Worm (Caenorhabditis elegans) whole organism, L1 larva: ENCODE results near the gene R09H3.2.

Experiments
- elt-3 ChIP-seq, 6 experiments: fragments of 150-350 bp in 1 of 6; sonication (generic microtip); optimal IDR thresholded peaks; 2 replicates each; lab custom pipeline; 2017 to 2018; ENCODE audit warnings: missing biosample characterization in 6 of 6, missing genetic modification characterization in 6 of 6, inconsistent platforms in 1 of 6
- jun-1 ChIP-seq: fragments of 150-350 bp; optimal IDR thresholded peaks from 2 replicates; lab custom pipeline; 2014; ENCODE audit warnings: missing biosample characterization, missing genetic modification reagents, missing genetic modification characterization
- mdl-1 ChIP-seq, 2 experiments: fragments of 150-350 bp; optimal IDR thresholded peaks; 2 replicates each; lab custom pipeline; 2014 to 2017; ENCODE audit warnings: missing biosample characterization in 2 of 2, missing genetic modification characterization in 2 of 2, inconsistent platforms in 1 of 2
- nhr-12 ChIP-seq: sonication (generic microtip); optimal IDR thresholded peaks from 2 replicates; lab custom pipeline; 2017; ENCODE audit warnings: missing biosample characterization, missing genetic modification characterization
- pax-3 ChIP-seq: fragments of 200-800 bp; sonication (Bioruptor generic); optimal IDR thresholded peaks from 2 replicates; lab custom pipeline; 2018; ENCODE audit warnings: mild to moderate bottlenecking, missing genetic modification characterization, moderate library complexity, missing compliant biosample characterization
- pqm-1 ChIP-seq: sonication (generic microtip); optimal IDR thresholded peaks from 3 replicates; lab custom pipeline; 2017; ENCODE audit warnings: missing biosample characterization, missing genetic modification characterization
- snpc-4 ChIP-seq: fragments of 150-350 bp; optimal IDR thresholded peaks from 2 replicates; lab custom pipeline; 2014; ENCODE audit warnings: missing biosample characterization, missing genetic modification characterization
- unc-62 ChIP-seq: fragments of 150-350 bp; optimal IDR thresholded peaks from 2 replicates; lab custom pipeline; 2014; ENCODE audit warnings: missing biosample characterization, missing genetic modification reagents, missing genetic modification characterization
- ztf-11 ChIP-seq, 2 experiments: sonication (generic microtip); optimal IDR thresholded peaks; 2 replicates each; lab custom pipeline; 2016 to 2017; ENCODE audit warnings: missing genetic modification characterization in 2 of 2, missing biosample characterization in 1 of 2, missing compliant biosample characterization in 1 of 2

ce11 chrX:1643442-1644096 is 21.3 kb downstream of the R09H3.2 start:
- TF ChIP-seq elt-3 (tag; optimal IDR thresholded peaks at IDR 0.05; lab: Kevin White, UChicago): no peak
- TF ChIP-seq mdl-1 (tag; optimal IDR thresholded peaks at IDR 0.05; lab: Kevin White, UChicago): no peak
- TF ChIP-seq ztf-11 (tag; optimal IDR thresholded peaks at IDR 0.05; lab: Kevin White, UChicago): no peak
- TF ChIP-seq nhr-12 (tag; lab: Kevin White, UChicago): no peak
- TF ChIP-seq unc-62 (GFP tag; lab: Kevin White, UChicago): no peak
- no peak for TF ChIP-seq snpc-4 (tag; lab: Kevin White, UChicago)
- no peak for TF ChIP-seq pqm-1 (tag; lab: Kevin White, UChicago)
- TF ChIP-seq jun-1 (tag; lab: Kevin White, UChicago): no peak
- no peak for TF ChIP-seq pax-3
